Worm (Caenorhabditis elegans) whole organism, late embryonic: ENCODE results near the gene ndab-1.

Experiments
- C38D4.7 ChIP-seq: fragments of 200-800 bp; sonication (Bioruptor generic); optimal IDR thresholded peaks from 2 replicates; lab custom pipeline; 2018; ENCODE audit warnings: mild to moderate bottlenecking, missing genetic modification characterization, moderate library complexity, missing compliant biosample characterization
- ceh-24 ChIP-seq: sonication (generic microtip); optimal IDR thresholded peaks from 2 replicates; lab custom pipeline; 2016; ENCODE audit warnings: mild to moderate bottlenecking, missing genetic modification characterization, missing compliant biosample characterization
- elt-4 ChIP-seq: sonication (generic microtip); optimal IDR thresholded peaks from 2 replicates; lab custom pipeline; 2016; ENCODE audit warnings: missing genetic modification characterization, missing compliant biosample characterization
- nfya-1 ChIP-seq: sonication (generic microtip); optimal IDR thresholded peaks from 2 replicates; lab custom pipeline; 2017; ENCODE audit warnings: missing genetic modification characterization, mild to moderate bottlenecking, missing compliant biosample characterization, antibody characterized with exemption, moderate library complexity

- TF ChIP-seq ceh-24 (no peak), nfya-1 (no peak), C38D4.7 (GFP tag; lab: Kevin White, UChicago) (no peak), elt-4 (tag; lab: Kevin White, UChicago) (no peak)
Observed at ce11 chrIII:11960080-11960479, 44.6 kb upstream of the ndab-1 start, which contains the start of gene top-3.
